Worm (Caenorhabditis elegans) whole organism, midembryonic: ENCODE results near the gene C01G10.4.
"Not testable (repeated sequence)": the region's sequence is repeated elsewhere in the genome, so short reads cannot be mapped to it uniquely, and the experiment has no call there.

Experiments
- T22C8.4 ChIP-seq: fragments of 200-800 bp; sonication (Bioruptor generic); IDR thresholded peaks from 2 replicates; pipeline ENCODE4 v1.3.6; 2022; ENCODE audit warnings: missing genetic modification characterization, missing compliant biosample characterization
- cog-1 ChIP-seq: sonication (generic microtip); optimal IDR thresholded peaks from 2 replicates; lab custom pipeline; 2016; ENCODE audit warnings: missing genetic modification characterization, missing compliant biosample characterization
- flt-1 ChIP-seq: fragments of 200-800 bp; sonication (Bioruptor generic); IDR thresholded peaks from 2 replicates; pipeline ENCODE4 v1.3.6; 2022; ENCODE audit warnings: missing genetic modification characterization, missing compliant biosample characterization
- med-1 ChIP-seq: sonication (generic microtip); optimal IDR thresholded peaks from 2 replicates; lab custom pipeline; 2017; ENCODE audit warnings: missing genetic modification characterization, mild to moderate bottlenecking, missing compliant biosample characterization, antibody characterized with exemption, missing genetic modification reagents; ENCODE audit not compliant: insufficient read depth
- tab-1 ChIP-seq: fragments of 200-800 bp; sonication (Bioruptor generic); IDR thresholded peaks from 2 replicates; pipeline ENCODE4 v1.3.6; 2022; ENCODE audit warnings: missing genetic modification characterization, missing compliant biosample characterization
- ztf-29 ChIP-seq: fragments of 200-800 bp; sonication (Bioruptor generic); IDR thresholded peaks from 2 replicates; pipeline ENCODE4 v1.3.6; 2022; ENCODE audit warnings: missing genetic modification reagents, missing genetic modification characterization, missing compliant biosample characterization

DNA sequence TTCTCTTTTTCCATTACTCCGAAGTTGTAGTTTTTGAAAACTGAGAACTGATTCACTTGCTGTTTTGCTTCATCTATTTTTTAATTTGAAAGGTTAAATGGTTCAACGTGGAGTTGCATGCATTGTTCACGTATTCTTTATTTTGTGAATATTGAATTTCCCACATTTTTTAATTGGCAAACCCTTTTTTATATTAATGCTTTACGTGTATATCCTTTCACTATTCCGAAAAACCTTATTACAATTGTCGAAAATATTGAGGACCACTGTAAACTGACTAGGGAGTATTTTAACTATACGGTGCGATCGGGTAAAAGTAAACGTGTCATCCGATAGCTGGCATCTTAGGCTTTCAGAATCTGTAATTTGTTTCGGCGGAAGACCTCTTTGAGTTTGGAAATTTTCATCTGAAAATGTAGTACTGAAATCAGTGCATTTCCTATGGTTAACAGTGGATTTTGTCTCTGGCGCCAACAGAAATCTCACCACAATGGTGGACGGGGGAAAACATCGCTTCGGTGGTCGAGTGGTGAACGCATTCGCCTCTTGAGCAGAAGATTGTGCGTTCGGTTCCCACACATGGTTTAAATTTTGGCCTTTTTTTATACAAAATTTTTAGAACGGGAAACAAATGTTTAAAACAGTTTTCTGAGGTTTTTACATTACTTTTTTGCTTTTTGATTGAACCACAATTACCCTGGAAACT lies 16.5 kb downstream of the C01G10.4 start, which contains the start of gene C01G10.14:
- TF ChIP-seq cog-1 (tag; lab: Kevin White, UChicago); flt-1 (GFP tag; lab: Robert Waterston, UW); med-1; T22C8.4 (GFP tag; lab: Robert Waterston, UW); tab-1 (GFP tag; lab: Robert Waterston, UW); ztf-29 (GFP tag; lab: Robert Waterston, UW): not testable (repeated sequence)
